Fruit fly (Drosophila melanogaster) whole organism, embryonic: ENCODE measurements around the gene Kaz-m1.
A peak's percentile ranks its signal among the peaks of the same experiment; 100 is the strongest.

Experiments
- Antp ChIP-seq: fragments of 200-800 bp; sonication (Bioruptor generic); optimal IDR thresholded peaks from 3 replicates; lab custom pipeline; 2016; ENCODE audit warnings: missing biosample characterization, missing genetic modification characterization
- Atf3 ChIP-seq: fragments of 200-800 bp; sonication (Bioruptor generic); optimal IDR thresholded peaks from 3 replicates; lab custom pipeline; 2016; ENCODE audit warnings: missing biosample characterization, missing genetic modification characterization
- Atf6 ChIP-seq: fragments of 200-800 bp; sonication (Bioruptor generic); IDR thresholded peaks from 2 replicates; pipeline ENCODE4 v1.3.6; 2022; ENCODE audit warnings: missing biosample characterization, missing genetic modification characterization
- Bteb2 ChIP-seq: fragments of 200-800 bp; sonication (Bioruptor generic); optimal IDR thresholded peaks from 2 replicates; lab custom pipeline; 2016; ENCODE audit warnings: missing biosample characterization, missing genetic modification characterization
- CG12071 ChIP-seq: fragments of 200-800 bp; sonication (Bioruptor generic); optimal IDR thresholded peaks from 3 replicates; lab custom pipeline; 2018; ENCODE audit warnings: missing biosample characterization, mild to moderate bottlenecking, missing genetic modification characterization
- CG12155 ChIP-seq: fragments of 200-800 bp; sonication (Bioruptor generic); optimal IDR thresholded peaks from 3 replicates; lab custom pipeline; 2016; ENCODE audit warnings: missing biosample characterization, missing genetic modification characterization
- CG12659 ChIP-seq: fragments of 200-800 bp; sonication (Bioruptor generic); optimal IDR thresholded peaks from 3 replicates; lab custom pipeline; 2017; ENCODE audit warnings: mild to moderate bottlenecking, missing biosample characterization, missing genetic modification reagents, missing genetic modification characterization
- CG14860 ChIP-seq: fragments of 200-800 bp; sonication (Bioruptor generic); IDR thresholded peaks from 3 replicates; pipeline ENCODE4 v1.3.6; 2022; ENCODE audit warnings: missing biosample characterization, missing genetic modification characterization; ENCODE audit not compliant: partially characterized antibody
- CG15479 ChIP-seq: fragments of 200-800 bp; sonication (Bioruptor generic); optimal IDR thresholded peaks from 3 replicates; lab custom pipeline; 2019; ENCODE audit warnings: missing biosample characterization, mild to moderate bottlenecking, missing genetic modification characterization, moderate library complexity
- CG17361 ChIP-seq: fragments of 200-800 bp; sonication (Bioruptor generic); IDR thresholded peaks from 3 replicates; pipeline ENCODE4 v1.3.6; 2022; ENCODE audit warnings: missing biosample characterization, missing genetic modification characterization
- CG17385 ChIP-seq: fragments of 200-800 bp; sonication (Bioruptor generic); optimal IDR thresholded peaks from 3 replicates; lab custom pipeline; 2018; ENCODE audit warnings: missing biosample characterization, mild to moderate bottlenecking, missing genetic modification characterization
- CG32532 ChIP-seq: fragments of 200-800 bp; sonication (Bioruptor generic); IDR thresholded peaks from 2 replicates; pipeline ENCODE4 v1.3.6; 2022; ENCODE audit warnings: missing biosample characterization, missing genetic modification characterization
- CG32767 ChIP-seq: fragments of 200-800 bp; sonication (Bioruptor generic); IDR thresholded peaks from 2 replicates; pipeline ENCODE4 v1.3.6; 2022; ENCODE audit warnings: missing biosample characterization, missing genetic modification characterization
- CG33213 ChIP-seq: fragments of 200-800 bp; sonication (Bioruptor generic); optimal IDR thresholded peaks from 3 replicates; lab custom pipeline; 2016; ENCODE audit warnings: missing biosample characterization, missing genetic modification characterization
- CG34224 ChIP-seq: fragments of 200-800 bp; sonication (Bioruptor generic); IDR thresholded peaks from 3 replicates; pipeline ENCODE4 v1.3.6; 2022; ENCODE audit warnings: missing biosample characterization, missing genetic modification characterization; ENCODE audit not compliant: partially characterized antibody
- CG3726 ChIP-seq: fragments of 200-800 bp; sonication (Bioruptor generic); IDR thresholded peaks from 3 replicates; pipeline ENCODE4, ENCODE4 v1.3.6; 2022; ENCODE audit warnings: missing biosample characterization, missing genetic modification characterization
- CG4820 ChIP-seq: fragments of 200-800 bp; sonication (Bioruptor generic); optimal IDR thresholded peaks from 3 replicates; lab custom pipeline; 2016; ENCODE audit warnings: missing biosample characterization, missing genetic modification characterization
- CG6813 ChIP-seq: fragments of 200-800 bp; sonication (Bioruptor generic); optimal IDR thresholded peaks from 2 replicates; lab custom pipeline; 2017; ENCODE audit warnings: missing biosample characterization, missing genetic modification characterization, mild to moderate bottlenecking, moderate library complexity, missing genetic modification reagents
- CG8478 ChIP-seq: fragments of >200 bp; optimal IDR thresholded peaks from 2 replicates; lab custom pipeline; 2018
- CG8924 ChIP-seq: fragments of 200-800 bp; optimal IDR thresholded peaks from 3 replicates; lab custom pipeline; 2019; ENCODE audit warnings: missing biosample characterization, mild to moderate bottlenecking, missing genetic modification characterization, moderate library complexity
- CG9797 ChIP-seq: fragments of 200-800 bp; sonication (Bioruptor generic); optimal IDR thresholded peaks from 3 replicates; lab custom pipeline; 2018; ENCODE audit warnings: missing biosample characterization, mild to moderate bottlenecking, missing genetic modification characterization
- CTCF ChIP-seq: fragments of 200-800 bp; sonication (Bioruptor generic); optimal IDR thresholded peaks from 2 replicates; lab custom pipeline; 2017; ENCODE audit warnings: missing biosample characterization, mild to moderate bottlenecking, missing genetic modification characterization, moderate library complexity
- D19A ChIP-seq: fragments of 200-800 bp; optimal IDR thresholded peaks from 3 replicates; lab custom pipeline; 2019; ENCODE audit warnings: missing biosample characterization, mild to moderate bottlenecking, missing genetic modification characterization, moderate library complexity
- Doc3 ChIP-seq: fragments of 200-800 bp; sonication (Bioruptor generic); IDR thresholded peaks from 3 replicates; pipeline ENCODE4 v1.3.6; 2022; ENCODE audit warnings: missing biosample characterization, missing genetic modification characterization; ENCODE audit not compliant: partially characterized antibody
- Drgx ChIP-seq: fragments of 200-800 bp; sonication (Bioruptor generic); IDR thresholded peaks from 2 replicates; pipeline ENCODE4 v1.3.6; 2022; ENCODE audit warnings: missing biosample characterization, missing genetic modification characterization
- Eip74EF ChIP-seq, 2 experiments: fragments of 200-800 bp in 1 of 2; fragments of >200 bp in 1 of 2; sonication (Bioruptor generic) in 1 of 2; optimal IDR thresholded peaks; 2 replicates each; lab custom pipeline; 2017 to 2019; ENCODE audit warnings: missing biosample characterization in 2 of 2, missing genetic modification characterization in 2 of 2, mild to moderate bottlenecking in 1 of 2, moderate library complexity in 1 of 2
- Fer3 ChIP-seq: fragments of 200-800 bp; sonication (Bioruptor generic); optimal IDR thresholded peaks from 2 replicates; lab custom pipeline; 2018; ENCODE audit warnings: missing biosample characterization, mild to moderate bottlenecking, missing genetic modification characterization, moderate library complexity
- Gsc ChIP-seq: fragments of 200-800 bp; sonication (Bioruptor generic); IDR thresholded peaks from 2 replicates; pipeline ENCODE4 v1.3.6; 2022; ENCODE audit warnings: missing biosample characterization, missing genetic modification characterization
- HLHmδ ChIP-seq: fragments of 200-800 bp; sonication (Bioruptor generic); optimal IDR thresholded peaks from 2 replicates; lab custom pipeline; 2018; ENCODE audit warnings: missing biosample characterization, mild to moderate bottlenecking, missing genetic modification characterization, moderate library complexity
- Hr51 ChIP-seq, 2 experiments: fragments of 200-800 bp; sonication (Bioruptor generic); optimal IDR thresholded peaks; 2 replicates in 1 of 2; 3 replicates in 1 of 2; lab custom pipeline; 2016 to 2018; ENCODE audit warnings: missing biosample characterization in 2 of 2, missing genetic modification characterization in 2 of 2, mild to moderate bottlenecking in 1 of 2, moderate library complexity in 1 of 2
- Hr78 ChIP-seq, 2 experiments: fragments of 200-800 bp in 1 of 2; fragments of >200 bp in 1 of 2; sonication (Bioruptor generic) in 1 of 2; optimal IDR thresholded peaks; 2 replicates each; lab custom pipeline; 2017 to 2019; ENCODE audit warnings: missing biosample characterization in 2 of 2, missing genetic modification characterization in 2 of 2, mild to moderate bottlenecking in 1 of 2, moderate library complexity in 1 of 2
- MBD-R2 ChIP-seq: fragments of 200-800 bp; sonication (Bioruptor generic); IDR thresholded peaks from 2 replicates; pipeline ENCODE4 v1.3.6; 2022; ENCODE audit warnings: missing biosample characterization, missing genetic modification characterization
- Opbp ChIP-seq: fragments of 200-800 bp; sonication (Bioruptor generic); IDR thresholded peaks from 3 replicates; pipeline ENCODE4 v1.3.6; 2022; ENCODE audit warnings: missing biosample characterization, missing genetic modification characterization; ENCODE audit not compliant: partially characterized antibody
- Sin3A ChIP-seq: fragments of >200 bp; optimal IDR thresholded peaks from 2 replicates; lab custom pipeline; 2018
- Tbp ChIP-seq: fragments of >200 bp; optimal IDR thresholded peaks from 2 replicates; lab custom pipeline; 2018; ENCODE audit warnings: missing biosample characterization, missing genetic modification characterization
- Trl ChIP-seq, 3 experiments: fragments of >200 bp in 2 of 3; fragments of 200-800 bp in 1 of 3; sonication (Bioruptor generic) in 1 of 3; optimal IDR thresholded peaks; 2 replicates in 1 of 3; 3 replicates in 2 of 3; lab custom pipeline; 2016 to 2017; ENCODE audit warnings: missing biosample characterization in 1 of 3, missing genetic modification characterization in 1 of 3
- ara ChIP-seq: fragments of 200-800 bp; sonication (Bioruptor generic); IDR thresholded peaks from 2 replicates; pipeline ENCODE4 v1.3.6; 2022; ENCODE audit warnings: missing biosample characterization, missing genetic modification characterization
- cato ChIP-seq: fragments of 200-800 bp; sonication (Bioruptor generic); optimal IDR thresholded peaks from 2 replicates; lab custom pipeline; 2016; ENCODE audit warnings: missing biosample characterization, missing genetic modification characterization, borderline replicate concordance
- chinmo ChIP-seq: fragments of 200-800 bp; sonication (Bioruptor generic); IDR thresholded peaks from 4 replicates; pipeline ENCODE4 v1.3.6; 2022; ENCODE audit warnings: missing biosample characterization, missing genetic modification characterization; ENCODE audit not compliant: partially characterized antibody
- chm ChIP-seq: fragments of 200-800 bp; sonication (Bioruptor generic); IDR thresholded peaks from 2 replicates; pipeline ENCODE4 v1.3.6; 2022; ENCODE audit warnings: missing biosample characterization, missing genetic modification characterization
- chn ChIP-seq: fragments of 200-800 bp; sonication (Bioruptor generic); optimal IDR thresholded peaks from 2 replicates; lab custom pipeline; 2016; ENCODE audit warnings: missing biosample characterization, missing genetic modification characterization
- crol ChIP-seq: fragments of 200-800 bp; sonication (Bioruptor generic); IDR thresholded peaks from 2 replicates; pipeline ENCODE4 v1.3.6; 2022; ENCODE audit warnings: missing biosample characterization, missing genetic modification characterization
- gfzf ChIP-seq: fragments of 200-800 bp; sonication (Bioruptor generic); optimal IDR thresholded peaks from 2 replicates; lab custom pipeline; 2016; ENCODE audit warnings: missing biosample characterization, mild to moderate bottlenecking, missing genetic modification characterization, moderate library complexity
- jing ChIP-seq: fragments of 200-800 bp; sonication (Bioruptor generic); optimal IDR thresholded peaks from 2 replicates; lab custom pipeline; 2018; ENCODE audit warnings: missing biosample characterization, mild to moderate bottlenecking, missing genetic modification characterization
- ken ChIP-seq: fragments of 200-800 bp; sonication (Bioruptor generic); IDR thresholded peaks from 3 replicates; pipeline ENCODE4 v1.3.6; 2022; ENCODE audit warnings: missing biosample characterization, missing genetic modification characterization
- pb ChIP-seq: fragments of 200-800 bp; sonication (Bioruptor generic); optimal IDR thresholded peaks from 3 replicates; lab custom pipeline; 2016; ENCODE audit warnings: missing biosample characterization, missing genetic modification characterization
- pzg ChIP-seq: fragments of 200-800 bp; sonication (Bioruptor generic); optimal IDR thresholded peaks from 3 replicates; lab custom pipeline; 2018; ENCODE audit warnings: missing biosample characterization, mild to moderate bottlenecking, missing genetic modification characterization, moderate library complexity
- sc ChIP-seq, 3 experiments: fragments of >200 bp in 2 of 3; fragments of 200-800 bp in 1 of 3; sonication (Bioruptor generic) in 1 of 3; optimal IDR thresholded peaks; 2 replicates in 2 of 3; 3 replicates in 1 of 3; lab custom pipeline; 2017; ENCODE audit warnings: mild to moderate bottlenecking in 1 of 3, missing biosample characterization in 1 of 3, missing genetic modification characterization in 1 of 3, missing genetic modification reagents in 1 of 3
- tgo ChIP-seq: fragments of 200-800 bp; sonication (Bioruptor generic); IDR thresholded peaks from 3 replicates; pipeline ENCODE4 v1.3.6; 2022; ENCODE audit warnings: missing biosample characterization, missing genetic modification characterization
- unc-4 ChIP-seq: fragments of 200-800 bp; sonication (Bioruptor generic); IDR thresholded peaks from 2 replicates; pipeline ENCODE4 v1.3.6; 2022; ENCODE audit warnings: missing biosample characterization, missing genetic modification characterization; ENCODE audit not compliant: partially characterized antibody
- wor ChIP-seq: fragments of 200-800 bp; sonication (Bioruptor generic); IDR thresholded peaks from 2 replicates; pipeline ENCODE4 v1.3.6; 2022; ENCODE audit warnings: missing biosample characterization, missing genetic modification characterization

The Kaz-m1 gene

DNA sequence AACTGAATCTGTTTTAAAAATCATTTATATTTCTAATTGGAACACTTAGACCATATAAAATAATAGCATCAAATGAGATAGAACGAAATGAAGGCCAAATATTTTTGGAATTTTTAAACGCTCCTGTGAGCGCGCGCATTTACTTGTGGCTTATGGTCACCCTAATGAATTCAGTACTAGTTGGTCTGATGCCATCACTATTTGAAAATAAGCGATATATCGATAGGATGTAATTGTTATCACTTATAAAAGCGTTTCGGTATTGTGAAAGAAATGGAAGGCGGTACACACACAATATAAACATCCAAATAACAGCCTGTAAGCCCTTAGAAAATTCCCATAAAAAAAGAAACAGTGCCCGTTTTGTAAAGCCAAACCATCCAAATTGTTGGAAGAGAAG is 31.8 kb upstream of the Kaz-m1 start, which contains the start of gene Nf1 (continued):
- TF ChIP-seq chn (GFP tag; lab: Kevin White, UChicago), result no peak
- peak; percentile 34 for TF ChIP-seq MBD-R2 (GFP tag; lab: Robert Waterston, UW)
- TF ChIP-seq CG12071 (GFP tag; lab: Kevin White, UChicago), result no peak
- TF ChIP-seq ara (GFP tag; lab: Robert Waterston, UW), result no peak
- TF ChIP-seq Doc3 (GFP tag; lab: Robert Waterston, UW), result peak; percentile 77
- no peak for TF ChIP-seq ken (GFP tag; lab: Robert Waterston, UW)
- no peak for TF ChIP-seq Gsc (GFP tag; lab: Robert Waterston, UW)
- no peak for TF ChIP-seq D19A
- no peak for TF ChIP-seq CTCF (GFP tag; lab: Kevin White, UChicago)
- TF ChIP-seq Drgx, result no peak
- no peak for TF ChIP-seq Eip74EF (GFP tag; optimal IDR thresholded peaks at IDR 0.05; lab: Kevin White, UChicago)
- no peak for TF ChIP-seq Bteb2 (GFP tag; lab: Kevin White, UChicago)
- no peak for TF ChIP-seq sc (optimal IDR thresholded peaks at IDR 0.05; lab: Kevin White, UChicago)
- TF ChIP-seq sc (GFP tag; optimal IDR thresholded peaks at IDR 0.05; lab: Kevin White, UChicago), result no peak
- no peak for TF ChIP-seq pb (GFP tag; lab: Kevin White, UChicago)
- peak; percentile 50 for TF ChIP-seq CG9797
- peak; percentile 90 for TF ChIP-seq pzg (GFP tag; lab: Kevin White, UChicago)
- TF ChIP-seq CG12659 (GFP tag; lab: Kevin White, UChicago), result no peak
- TF ChIP-seq CG33213, result peak; percentile 41
- 0 out of 3 replicates have a peak, but pooled peaks have one; percentile 18 for TF ChIP-seq tgo
- no peak for TF ChIP-seq Fer3 (tag; lab: Kevin White, UChicago)
- peak; percentile 89 for TF ChIP-seq gfzf (GFP tag; lab: Kevin White, UChicago)
- peak; percentile 78 for TF ChIP-seq CG12155 (GFP tag; lab: Kevin White, UChicago)
- TF ChIP-seq Opbp, result peak; percentile 94
- TF ChIP-seq wor (GFP tag; lab: Robert Waterston, UW), result no peak
- TF ChIP-seq unc-4 (GFP tag; lab: Robert Waterston, UW), result peak; percentile 84
- 0 out of 2 replicates have a peak, but pooled peaks have one; percentile 19 for TF ChIP-seq CG32532
- peak; percentile 7 for TF ChIP-seq Antp (GFP tag; lab: Kevin White, UChicago)
- no peak for TF ChIP-seq CG6813 (GFP tag; lab: Kevin White, UChicago)
- peak; percentile 7 for TF ChIP-seq CG8924
- no peak for TF ChIP-seq CG3726
- no peak for TF ChIP-seq Hr51 (GFP tag; optimal IDR thresholded peaks at IDR 0.05; lab: Kevin White, UChicago)
- no peak for TF ChIP-seq cato (GFP tag; lab: Kevin White, UChicago)
- peak; percentile 69 for TF ChIP-seq CG14860

dm6 chr3R:25983274-25983673 is 31.2 kb upstream of the Kaz-m1 start:
- no peak for TF ChIP-seq jing
- TF ChIP-seq CG8478 (lab: Kevin White, UChicago), result peak; percentile 88
- peak; percentile 9; the same call in 2 of the 3 replicates for TF ChIP-seq CG34224
- peak; percentile 48; the same call in 1 of the 2 replicates for TF ChIP-seq crol (GFP tag; lab: Robert Waterston, UW)
- TF ChIP-seq Tbp (GFP tag; lab: Kevin White, UChicago), result no peak
- TF ChIP-seq HLHmδ (GFP tag; lab: Kevin White, UChicago), result peak; percentile 85
- no peak for TF ChIP-seq Atf3 (GFP tag; lab: Kevin White, UChicago)
- no peak for TF ChIP-seq Antp (GFP tag; lab: Kevin White, UChicago)
- peak; percentile 57 for TF ChIP-seq Sin3A (lab: Kevin White, UChicago)
- TF ChIP-seq Trl (optimal IDR thresholded peaks at IDR 0.05; lab: Kevin White, UChicago), result peak in 1 of 2 experiments; percentile 21
- no peak for TF ChIP-seq Trl (GFP tag; optimal IDR thresholded peaks at IDR 0.05; lab: Kevin White, UChicago)
- TF ChIP-seq CG32767, result peak; percentile 63; the same call in 1 of the 2 replicates
- peak; percentile 42; the same call in 3 of the 4 replicates for TF ChIP-seq chinmo (GFP tag; lab: Robert Waterston, UW)
- no peak for TF ChIP-seq CG17361 (GFP tag; lab: Robert Waterston, UW)
- TF ChIP-seq CG15479, result peak; percentile 79
- 0 out of 2 replicates have a peak, but pooled peaks have one; percentile 30 for TF ChIP-seq Atf6 (GFP tag; lab: Robert Waterston, UW)
- TF ChIP-seq chm, result peak; percentile 6; the same call in 1 of the 2 replicates
- no peak for TF ChIP-seq Hr78 (GFP tag; optimal IDR thresholded peaks at IDR 0.05; lab: Kevin White, UChicago)
- peak; percentile 92 for TF ChIP-seq CG17385 (GFP tag; lab: Kevin White, UChicago)
- no peak for TF ChIP-seq CG4820 (GFP tag; lab: Kevin White, UChicago)
